Worm (Caenorhabditis elegans) whole organism, L4/young adult: ENCODE measurements around the gene W09D6.1.

ENCODE experiments used
- W03F9.2 ChIP-seq: fragments of 150-350 bp; optimal IDR thresholded peaks from 2 replicates; lab custom pipeline; 2014; ENCODE audit warnings: missing biosample characterization, missing genetic modification characterization
- dao-5 ChIP-seq: sonication (generic microtip); optimal IDR thresholded peaks from 2 replicates; lab custom pipeline; 2016; ENCODE audit warnings: missing genotype, missing genetic modification characterization, moderate library complexity, missing compliant biosample characterization
- him-1 ChIP-seq: sonication (generic microtip); optimal IDR thresholded peaks from 2 replicates; lab custom pipeline; 2016; ENCODE audit warnings: missing genotype, missing genetic modification reagents, missing genetic modification characterization, missing compliant biosample characterization

DNA sequence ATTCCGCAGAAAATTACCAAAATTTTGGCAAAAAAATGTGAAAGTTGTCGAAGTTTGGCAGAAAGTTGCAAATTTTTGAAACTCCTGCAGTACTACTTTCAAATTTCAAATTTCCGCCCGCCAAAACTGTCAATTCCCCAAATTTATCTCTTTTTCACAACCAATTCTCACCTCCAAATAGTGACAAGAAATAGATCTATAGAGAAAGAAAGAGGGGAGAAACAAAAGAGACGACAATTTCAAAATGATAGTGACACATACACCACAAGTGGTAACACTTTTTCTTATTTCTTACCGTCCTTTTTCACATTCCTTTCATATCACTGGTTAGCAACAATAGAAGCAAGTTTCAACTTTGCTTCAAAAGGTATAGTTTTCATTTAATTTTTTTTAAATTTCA is 15.3 kb downstream of the W09D6.1 start:
- TF ChIP-seq him-1 (tag; lab: Kevin White, UChicago) (no peak), dao-5 (tag; lab: Kevin White, UChicago) (no peak), W03F9.2 (tag; lab: Kevin White, UChicago) (no peak)
